Fruit fly (Drosophila melanogaster): ENCODE results near the gene CG1314.

- TF ChIP-seq toe (GFP tag; optimal IDR thresholded peaks at IDR 0.05) (no peak), CG7045 (GFP tag; optimal IDR thresholded peaks at IDR 0.05) (no peak), kay (GFP tag; ENCODE audit: borderline replicate concordance) (no peak), Hr96 (GFP tag; optimal IDR thresholded peaks at IDR 0.05) (no peak), CG11617 (GFP tag; optimal IDR thresholded peaks at IDR 0.05) (no peak), CG33017 (tag; optimal IDR thresholded peaks at IDR 0.05) (no peak), cic (GFP tag; optimal IDR thresholded peaks at IDR 0.05) (no peak), tj (GFP tag; optimal IDR thresholded peaks at IDR 0.05) (no peak), ovo (GFP tag; optimal IDR thresholded peaks at IDR 0.05) (no peak), CG12768 (GFP tag; optimal IDR thresholded peaks at IDR 0.05) (no peak), pad (GFP tag; optimal IDR thresholded peaks at IDR 0.05) (no peak), Clk (GFP tag; optimal IDR thresholded peaks at IDR 0.05) (no peak), CG14711 (tag; optimal IDR thresholded peaks at IDR 0.05) (no peak), CG1620 (GFP tag; optimal IDR thresholded peaks at IDR 0.05) (no peak)
Measured at dm6 chrX:20826147-20826546, 43.0 kb downstream of the CG1314 start.

Measured in whole organism, adult.